Fruit fly (Drosophila melanogaster) whole organism, pupa: Measurements from ENCODE around the gene CG3552.

Source experiments
- CG10348 ChIP-seq: fragments of 200-800 bp; sonication (Bioruptor generic); IDR thresholded peaks from 2 replicates; pipeline ENCODE4 v1.3.6; 2022; ENCODE audit warnings: missing biosample characterization, missing genetic modification characterization
- CG12605 ChIP-seq: fragments of 200-800 bp; sonication (Bioruptor generic); IDR thresholded peaks from 2 replicates; pipeline ENCODE4 v1.3.6; 2022; ENCODE audit warnings: missing biosample characterization, missing genetic modification characterization
- CG13204 ChIP-seq: fragments of 200-800 bp; sonication (Bioruptor generic); optimal IDR thresholded peaks from 2 replicates; lab custom pipeline; 2018; ENCODE audit warnings: missing biosample characterization, mild to moderate bottlenecking, missing genetic modification characterization, moderate library complexity
- CG14655 ChIP-seq: fragments of 200-800 bp; sonication (Bioruptor generic); optimal IDR thresholded peaks from 3 replicates; lab custom pipeline; 2017; ENCODE audit warnings: mild to moderate bottlenecking, missing biosample characterization, missing genetic modification reagents, missing genetic modification characterization
- CG15710 ChIP-seq: fragments of 200-800 bp; sonication (Bioruptor generic); optimal IDR thresholded peaks from 2 replicates; lab custom pipeline; 2018; ENCODE audit warnings: missing biosample characterization, mild to moderate bottlenecking, missing genetic modification characterization, moderate library complexity
- CG17806 ChIP-seq: fragments of 200-800 bp; sonication (Bioruptor generic); optimal IDR thresholded peaks from 2 replicates; lab custom pipeline; 2018; ENCODE audit warnings: missing biosample characterization, mild to moderate bottlenecking, missing genetic modification characterization, moderate library complexity
- CG32121 ChIP-seq: fragments of 200-800 bp; sonication (Bioruptor generic); IDR thresholded peaks from 2 replicates; pipeline ENCODE4 v1.3.6; 2022; ENCODE audit warnings: missing biosample characterization, missing genetic modification characterization
- CG34367 ChIP-seq: fragments of 200-800 bp; sonication (Bioruptor generic); optimal IDR thresholded peaks from 2 replicates; lab custom pipeline; 2018; ENCODE audit warnings: missing biosample characterization, mild to moderate bottlenecking, missing genetic modification characterization
- CG4496 ChIP-seq: fragments of 200-800 bp; sonication (Bioruptor generic); IDR thresholded peaks from 3 replicates; pipeline ENCODE4 v1.3.6; 2022; ENCODE audit warnings: missing biosample characterization, missing genetic modification characterization
- CG8159 ChIP-seq: fragments of 200-800 bp; sonication (Bioruptor generic); optimal IDR thresholded peaks from 3 replicates; lab custom pipeline; 2018; ENCODE audit warnings: missing biosample characterization, mild to moderate bottlenecking, missing genetic modification characterization, moderate library complexity
- CG8301 ChIP-seq: fragments of 200-800 bp; sonication (Bioruptor generic); optimal IDR thresholded peaks from 2 replicates; lab custom pipeline; 2018; ENCODE audit warnings: missing biosample characterization, mild to moderate bottlenecking, missing genetic modification characterization
- CG9948 ChIP-seq: fragments of 200-800 bp; sonication (Bioruptor generic); optimal IDR thresholded peaks from 2 replicates; lab custom pipeline; 2018; ENCODE audit warnings: missing biosample characterization, mild to moderate bottlenecking, missing genetic modification characterization, moderate library complexity
- D1 ChIP-seq: fragments of 200-800 bp; sonication (Bioruptor generic); optimal IDR thresholded peaks from 2 replicates; lab custom pipeline; 2018; ENCODE audit warnings: missing biosample characterization, mild to moderate bottlenecking, missing genetic modification characterization, moderate library complexity
- EcR ChIP-seq: fragments of 200-800 bp; sonication (Bioruptor generic); optimal IDR thresholded peaks from 3 replicates; lab custom pipeline; 2019; ENCODE audit warnings: missing biosample characterization, missing genetic modification characterization, mild to moderate bottlenecking, moderate library complexity, missing genetic modification reagents
- Ets98B ChIP-seq: fragments of 200-800 bp; sonication (Bioruptor generic); IDR thresholded peaks from 2 replicates; pipeline ENCODE4 v1.3.6; 2022; ENCODE audit warnings: missing biosample characterization, missing genetic modification characterization
- Pif1A ChIP-seq: fragments of 200-800 bp; sonication (Bioruptor generic); optimal IDR thresholded peaks from 3 replicates; lab custom pipeline; 2016; ENCODE audit warnings: missing biosample characterization, missing genetic modification characterization
- Pif1B ChIP-seq: fragments of 200-800 bp; sonication (Bioruptor generic); optimal IDR thresholded peaks from 3 replicates; lab custom pipeline; 2016; ENCODE audit warnings: missing biosample characterization, missing genetic modification characterization
- Snoo ChIP-seq: fragments of 200-800 bp; sonication (Bioruptor generic); optimal IDR thresholded peaks from 3 replicates; lab custom pipeline; 2017; ENCODE audit warnings: missing biosample characterization, mild to moderate bottlenecking, missing genetic modification characterization, inconsistent platforms
- fd96Ca ChIP-seq: fragments of 200-800 bp; sonication (Bioruptor generic); IDR thresholded peaks from 3 replicates; pipeline ENCODE4 v1.3.6; 2022; ENCODE audit warnings: missing biosample characterization, missing genetic modification characterization
- gl ChIP-seq: fragments of 200-800 bp; sonication (Bioruptor generic); optimal IDR thresholded peaks from 2 replicates; lab custom pipeline; 2018; ENCODE audit warnings: missing biosample characterization, mild to moderate bottlenecking, missing genetic modification characterization
- rn ChIP-seq: fragments of 200-800 bp; sonication (Bioruptor generic); IDR thresholded peaks from 2 replicates; pipeline ENCODE4 v1.3.6; 2022; ENCODE audit warnings: missing biosample characterization, missing genetic modification characterization

Gene CG3552

dm6 chr3L:9492115-9492514, 36.0 kb downstream of the CG3552 start, which contains the start of gene CG32037:
Gene CG32037, minus strand, starts transcription at chr3L:9492215.
- no peak for TF ChIP-seq gl
- TF ChIP-seq CG14655 (GFP tag; lab: Kevin White, UChicago): no peak
- no peak for TF ChIP-seq D1 (tag; lab: Kevin White, UChicago)
- TF ChIP-seq Snoo: no peak
- no peak for TF ChIP-seq EcR (GFP tag; lab: Kevin White, UChicago)
- no peak for TF ChIP-seq rn
- no peak for TF ChIP-seq CG12605 (GFP tag; lab: Robert Waterston, UW)
- no peak for TF ChIP-seq CG32121 (GFP tag; lab: Robert Waterston, UW)
- TF ChIP-seq CG17806 (tag; lab: Kevin White, UChicago): no peak
- no peak for TF ChIP-seq Ets98B (GFP tag; lab: Robert Waterston, UW)
- no peak for TF ChIP-seq CG15710 (tag; lab: Kevin White, UChicago)
- no peak for TF ChIP-seq CG4496 (GFP tag; lab: Robert Waterston, UW)
- TF ChIP-seq CG13204: no peak
- TF ChIP-seq CG8301 (tag; lab: Kevin White, UChicago): no peak
- TF ChIP-seq fd96Ca (GFP tag; lab: Robert Waterston, UW): no peak
- no peak for TF ChIP-seq CG34367 (tag; lab: Kevin White, UChicago)

dm6 chr3L:9497249-9497648, 41.1 kb downstream of the CG3552 start:
- no peak for TF ChIP-seq EcR (GFP tag; lab: Kevin White, UChicago)

- no peak for TF ChIP-seq gl
- no peak for TF ChIP-seq CG8159 (tag; lab: Kevin White, UChicago)
- TF ChIP-seq CG14655 (GFP tag; lab: Kevin White, UChicago): no peak
- TF ChIP-seq fd96Ca (GFP tag; lab: Robert Waterston, UW): no peak
- TF ChIP-seq rn: no peak
- no peak for TF ChIP-seq CG8301 (tag; lab: Kevin White, UChicago)
- no peak for TF ChIP-seq CG13204
- TF ChIP-seq Snoo: no peak
- no peak for TF ChIP-seq CG12605 (GFP tag; lab: Robert Waterston, UW)
- no peak for TF ChIP-seq CG10348
- TF ChIP-seq CG17806 (tag; lab: Kevin White, UChicago): no peak
- TF ChIP-seq CG9948 (tag; lab: Kevin White, UChicago): no peak
- no peak for TF ChIP-seq Pif1A (GFP tag; lab: Kevin White, UChicago)
- TF ChIP-seq, all 21 proteins: peak for 0
These were observed 42.0 kb downstream of the CG3552 start for dm6 chr3L:9497981-9498619.

- TF ChIP-seq CG32121 (GFP tag; lab: Robert Waterston, UW): no peak
- peak; percentile 74 for TF ChIP-seq EcR (GFP tag; lab: Kevin White, UChicago)
These were observed 44.0 kb downstream of the CG3552 start for dm6 chr3L:9499919-9500807.

- TF ChIP-seq Pif1A (GFP tag; lab: Kevin White, UChicago) (no peak), CG9948 (tag; lab: Kevin White, UChicago) (no peak), gl (no peak), CG32121 (GFP tag; lab: Robert Waterston, UW) (no peak), CG8159 (tag; lab: Kevin White, UChicago) (no peak)
These were observed 45.2 kb downstream of the CG3552 start for dm6 chr3L:9501298-9501697.

- TF ChIP-seq CG14655 (GFP tag; lab: Kevin White, UChicago) (no peak), Pif1A (GFP tag; lab: Kevin White, UChicago) (no peak), gl (no peak), Ets98B (GFP tag; lab: Robert Waterston, UW) (no peak), CG4496 (GFP tag; lab: Robert Waterston, UW) (no peak), EcR (GFP tag; lab: Kevin White, UChicago) (no peak), CG9948 (tag; lab: Kevin White, UChicago) (no peak), fd96Ca (GFP tag; lab: Robert Waterston, UW) (no peak), CG15710 (tag; lab: Kevin White, UChicago) (no peak), CG13204 (no peak), Pif1B (no peak), CG8159 (tag; lab: Kevin White, UChicago) (no peak)
- TF ChIP-seq, all 21 proteins: peak for 0
These were observed 46.2 kb downstream of the CG3552 start for dm6 chr3L:9502294-9502693.

- no peak for TF ChIP-seq CG32121 (GFP tag; lab: Robert Waterston, UW)
- TF ChIP-seq Pif1A (GFP tag; lab: Kevin White, UChicago): no peak
- TF ChIP-seq gl: no peak
- TF ChIP-seq CG12605 (GFP tag; lab: Robert Waterston, UW): no peak
- no peak for TF ChIP-seq EcR (GFP tag; lab: Kevin White, UChicago)
- TF ChIP-seq CG9948 (tag; lab: Kevin White, UChicago): no peak
- no peak for TF ChIP-seq Pif1B
- TF ChIP-seq CG4496 (GFP tag; lab: Robert Waterston, UW): no peak
- TF ChIP-seq CG13204: no peak
- TF ChIP-seq Ets98B (GFP tag; lab: Robert Waterston, UW): no peak
- no peak for TF ChIP-seq D1 (tag; lab: Kevin White, UChicago)
- TF ChIP-seq CG14655 (GFP tag; lab: Kevin White, UChicago): no peak
- TF ChIP-seq CG10348: no peak
- no peak for TF ChIP-seq fd96Ca (GFP tag; lab: Robert Waterston, UW)
- no peak for TF ChIP-seq CG34367 (tag; lab: Kevin White, UChicago)
- no peak for TF ChIP-seq CG15710 (tag; lab: Kevin White, UChicago)
- TF ChIP-seq CG8159 (tag; lab: Kevin White, UChicago): no peak
- TF ChIP-seq, all 21 proteins: peak for 0
These were observed 46.7 kb downstream of the CG3552 start for dm6 chr3L:9502856-9503255.
